Worm (Caenorhabditis elegans) whole organism, L4 larva: ENCODE measurements around the gene ugt-39.

Source experiments
- T26A8.4 ChIP-seq: fragments of 200-800 bp; sonication (Bioruptor generic); IDR thresholded peaks from 2 replicates; pipeline ENCODE4 v1.3.6; 2022; ENCODE audit warnings: missing genetic modification characterization, missing compliant biosample characterization
- Y75B8A.6 ChIP-seq: fragments of 200-800 bp; sonication (Bioruptor generic); IDR thresholded peaks from 2 replicates; pipeline ENCODE4 v1.3.6; 2022; ENCODE audit warnings: missing genetic modification reagents, missing genetic modification characterization, missing compliant biosample characterization
- ZK337.2 ChIP-seq: fragments of 200-800 bp; sonication (Bioruptor generic); IDR thresholded peaks from 2 replicates; pipeline ENCODE4 v1.3.6; 2022; ENCODE audit warnings: missing genetic modification reagents, missing genetic modification characterization, missing compliant biosample characterization
- aha-1 ChIP-seq: fragments of 150-350 bp; peaks from one replicate; lab custom pipeline; 2014; ENCODE audit warnings: missing biosample characterization, missing genetic modification characterization
- ama-1 ChIP-seq: fragments of 150-350 bp; optimal IDR thresholded peaks from 2 replicates; lab custom pipeline; 2014; ENCODE audit warnings: inconsistent platforms, mixed read lengths
- arid-1 ChIP-seq: fragments of 200-800 bp; sonication (Bioruptor generic); conservative IDR thresholded peaks from 2 replicates; pipeline ENCODE4 v1.3.6; 2022; ENCODE audit warnings: missing genetic modification reagents, missing genetic modification characterization, missing compliant biosample characterization
- ceh-82 ChIP-seq: sonication (generic microtip); optimal IDR thresholded peaks from 2 replicates; lab custom pipeline; 2017; ENCODE audit warnings: missing biosample characterization, missing genetic modification characterization
- ctbp-1 ChIP-seq: fragments of 200-800 bp; sonication (Bioruptor generic); IDR thresholded peaks from 2 replicates; pipeline ENCODE4 v1.3.6; 2022; ENCODE audit warnings: missing genetic modification reagents, missing genetic modification characterization, missing compliant biosample characterization
- daf-16 ChIP-seq, 3 experiments: sonication (generic microtip); optimal IDR thresholded peaks; 2 replicates each; lab custom pipeline; 2016 to 2017; ENCODE audit warnings: missing genetic modification characterization in 3 of 3, missing genetic modification reagents in 3 of 3, mild to moderate bottlenecking in 2 of 3, missing compliant biosample characterization in 2 of 3, missing biosample characterization in 1 of 3, moderate library complexity in 1 of 3
- daf-19 ChIP-seq: fragments of 200-800 bp; sonication (Bioruptor generic); conservative IDR thresholded peaks from 2 replicates; pipeline ENCODE4 v1.3.6; 2022; ENCODE audit warnings: missing genetic modification characterization, missing compliant biosample characterization
- dmd-6 ChIP-seq: fragments of 200-800 bp; sonication (Bioruptor generic); IDR thresholded peaks from 2 replicates; pipeline ENCODE4 v1.3.6; 2022; ENCODE audit warnings: missing genetic modification reagents, missing genetic modification characterization, missing compliant biosample characterization
- hif-1 ChIP-seq, 2 experiments: sonication (generic microtip); optimal IDR thresholded peaks; 2 replicates each; lab custom pipeline; 2016 to 2017; ENCODE audit warnings: missing compliant biosample characterization in 2 of 2, missing genetic modification characterization in 2 of 2, missing genetic modification reagents in 2 of 2, missing genotype in 2 of 2, mild to moderate bottlenecking in 1 of 2
- hlh-11 ChIP-seq: fragments of 200-800 bp; sonication (Bioruptor generic); optimal IDR thresholded peaks from 2 replicates; lab custom pipeline; 2018; ENCODE audit warnings: mild to moderate bottlenecking, missing genetic modification characterization, missing compliant biosample characterization
- lin-1 ChIP-seq: fragments of 200-800 bp; sonication (Bioruptor generic); IDR thresholded peaks from 2 replicates; pipeline ENCODE4 v1.3.6; 2022; ENCODE audit warnings: missing genetic modification reagents, missing genetic modification characterization, missing compliant biosample characterization
- lin-13 ChIP-seq: fragments of 150-350 bp; optimal IDR thresholded peaks from 2 replicates; lab custom pipeline; 2014; ENCODE audit warnings: missing biosample characterization, missing genetic modification reagents, missing genetic modification characterization
- lin-15B ChIP-seq: fragments of 150-350 bp; sonication (generic microtip); optimal IDR thresholded peaks from 3 replicates; lab custom pipeline; 2014; ENCODE audit warnings: missing biosample characterization, missing genetic modification characterization
- lin-29 ChIP-seq: fragments of 200-800 bp; sonication (Bioruptor generic); IDR thresholded peaks from 2 replicates; pipeline ENCODE4 v1.3.6; 2022; ENCODE audit warnings: missing genetic modification reagents, missing genetic modification characterization, missing compliant biosample characterization
- lin-39 ChIP-seq: fragments of 150-350 bp; optimal IDR thresholded peaks from 2 replicates; lab custom pipeline; 2014; ENCODE audit warnings: missing biosample characterization, missing genetic modification reagents, missing genetic modification characterization
- lir-3 ChIP-seq: sonication (generic microtip); optimal IDR thresholded peaks from 2 replicates; lab custom pipeline; 2016; ENCODE audit warnings: mild to moderate bottlenecking, missing genetic modification characterization, missing compliant biosample characterization
- lsy-2 ChIP-seq, 2 experiments: fragments of 150-350 bp in 1 of 2; sonication (generic microtip) in 1 of 2; optimal IDR thresholded peaks; 2 replicates each; lab custom pipeline; 2014 to 2017; ENCODE audit warnings: missing biosample characterization in 2 of 2, missing genetic modification characterization in 2 of 2
- madf-9 ChIP-seq: fragments of 200-800 bp; sonication (Bioruptor generic); conservative IDR thresholded peaks from 2 replicates; pipeline ENCODE4 v1.3.6; 2022; ENCODE audit warnings: missing genetic modification reagents, missing genetic modification characterization, missing compliant biosample characterization
- nhr-10 ChIP-seq: fragments of 150-350 bp; optimal IDR thresholded peaks from 2 replicates; lab custom pipeline; 2014; ENCODE audit warnings: missing biosample characterization, missing genetic modification characterization
- nhr-102 ChIP-seq: sonication (generic microtip); optimal IDR thresholded peaks from 2 replicates; lab custom pipeline; 2016; ENCODE audit warnings: mild to moderate bottlenecking, missing genetic modification characterization, moderate library complexity, missing compliant biosample characterization
- nhr-237 ChIP-seq: sonication (generic microtip); optimal IDR thresholded peaks from 2 replicates; lab custom pipeline; 2017; ENCODE audit warnings: missing biosample characterization, missing genetic modification characterization
- nhr-28 ChIP-seq: fragments of 150-350 bp; optimal IDR thresholded peaks from 2 replicates; lab custom pipeline; 2014; ENCODE audit warnings: missing biosample characterization, missing genetic modification characterization
- nhr-41 ChIP-seq: fragments of 200-800 bp; sonication (Bioruptor generic); IDR thresholded peaks from 2 replicates; pipeline ENCODE4 v1.3.6; 2022; ENCODE audit warnings: missing genetic modification reagents, missing genetic modification characterization, missing compliant biosample characterization
- nhr-42 ChIP-seq: fragments of 200-800 bp; sonication (Bioruptor generic); IDR thresholded peaks from 2 replicates; pipeline ENCODE4 v1.3.6; 2022; ENCODE audit warnings: missing genetic modification characterization, missing compliant biosample characterization
- nhr-6 ChIP-seq: fragments of 150-350 bp; optimal IDR thresholded peaks from 2 replicates; lab custom pipeline; 2014; ENCODE audit warnings: missing biosample characterization, missing genetic modification characterization
- nhr-76 ChIP-seq: fragments of 150-350 bp; optimal IDR thresholded peaks from 2 replicates; lab custom pipeline; 2014; ENCODE audit warnings: missing biosample characterization, missing genetic modification characterization
- nhr-77 ChIP-seq: fragments of 150-350 bp; optimal IDR thresholded peaks from 2 replicates; lab custom pipeline; 2014; ENCODE audit warnings: missing biosample characterization, missing genetic modification characterization
- php-3 ChIP-seq: fragments of 200-800 bp; sonication (Bioruptor generic); IDR thresholded peaks from 2 replicates; pipeline ENCODE4 v1.3.6; 2022; ENCODE audit warnings: missing genetic modification reagents, missing genetic modification characterization, missing compliant biosample characterization
- sdz-12 ChIP-seq: fragments of 200-800 bp; sonication (Bioruptor generic); optimal IDR thresholded peaks from 2 replicates; lab custom pipeline; 2018; ENCODE audit warnings: mild to moderate bottlenecking, missing genetic modification characterization, missing compliant biosample characterization
- skn-1 ChIP-seq: fragments of 150-350 bp; optimal IDR thresholded peaks from 2 replicates; lab custom pipeline; 2014; ENCODE audit warnings: missing biosample characterization, missing genetic modification characterization
- snpc-1.2 ChIP-seq: fragments of 200-800 bp; sonication (Bioruptor generic); IDR thresholded peaks from 2 replicates; pipeline ENCODE4 v1.3.6; 2022; ENCODE audit warnings: missing genetic modification reagents, missing genetic modification characterization, missing compliant biosample characterization
- snpc-4 ChIP-seq: fragments of 150-350 bp; optimal IDR thresholded peaks from 2 replicates; lab custom pipeline; 2014; ENCODE audit warnings: missing biosample characterization, missing genetic modification characterization
- tag-97 ChIP-seq: fragments of 200-800 bp; sonication (Bioruptor generic); IDR thresholded peaks from 2 replicates; pipeline ENCODE4 v1.3.6; 2022; ENCODE audit warnings: missing genetic modification characterization, missing compliant biosample characterization
- tra-1 ChIP-seq: fragments of 200-800 bp; sonication (Bioruptor generic); IDR thresholded peaks from 2 replicates; pipeline ENCODE4 v1.3.6; 2022; ENCODE audit warnings: missing genetic modification reagents, missing genetic modification characterization, missing compliant biosample characterization
- unc-130 ChIP-seq: sonication (generic microtip); optimal IDR thresholded peaks from 2 replicates; lab custom pipeline; 2016; ENCODE audit warnings: missing genetic modification reagents, missing genetic modification characterization, missing compliant biosample characterization
- zip-11 ChIP-seq: fragments of 200-800 bp; sonication (Bioruptor generic); IDR thresholded peaks from 2 replicates; pipeline ENCODE4 v1.3.6; 2022; ENCODE audit warnings: missing genetic modification characterization, missing compliant biosample characterization
- zip-2 ChIP-seq: fragments of 150-350 bp; optimal IDR thresholded peaks from 2 replicates; lab custom pipeline; 2014; ENCODE audit warnings: missing biosample characterization, missing genetic modification characterization

Gene ugt-39

DNA sequence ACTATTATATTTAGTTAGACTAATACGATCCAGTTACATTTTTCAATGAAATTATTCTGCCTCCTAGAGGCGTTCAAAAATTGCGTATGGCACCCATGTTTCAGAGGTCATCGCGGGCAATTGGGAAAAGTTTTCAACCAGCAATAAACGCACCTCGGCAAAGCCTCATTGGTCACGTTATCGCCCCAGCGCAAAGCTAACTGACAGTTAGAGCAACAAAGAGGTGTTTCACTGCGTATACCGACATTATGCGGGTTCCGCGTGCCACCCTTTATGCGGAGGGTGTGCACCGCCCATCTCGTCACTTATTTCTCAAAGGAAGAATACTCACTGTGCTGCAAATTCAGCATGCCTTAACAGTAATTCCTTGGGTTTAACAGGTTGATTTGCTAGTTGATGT, 14.3 kb upstream of the ugt-39 start (continued):
- peak; percentile 72 for TF ChIP-seq php-3 (GFP tag; lab: Robert Waterston, UW)
- TF ChIP-seq nhr-77 (tag; lab: Kevin White, UChicago): no peak
- TF ChIP-seq T26A8.4 (GFP tag; lab: Robert Waterston, UW): no peak
- peak; percentile 67 for TF ChIP-seq snpc-4 (tag; lab: Kevin White, UChicago)
- TF ChIP-seq lir-3: no peak
- no peak for TF ChIP-seq nhr-76 (tag; lab: Kevin White, UChicago)
- no peak for TF ChIP-seq Y75B8A.6 (GFP tag; lab: Robert Waterston, UW)
- TF ChIP-seq madf-9 (GFP tag; lab: Robert Waterston, UW): no peak
- TF ChIP-seq ZK337.2 (GFP tag; lab: Robert Waterston, UW): no peak
- no peak for TF ChIP-seq zip-11 (GFP tag; lab: Robert Waterston, UW)
- TF ChIP-seq dmd-6 (GFP tag; lab: Robert Waterston, UW): peak; percentile 67
- no peak for TF ChIP-seq daf-19 (GFP tag; lab: Robert Waterston, UW)
- TF ChIP-seq nhr-102: peak; percentile 94
- no peak for TF ChIP-seq skn-1 (tag; lab: Kevin White, UChicago)
- no peak for TF ChIP-seq nhr-42 (GFP tag; lab: Robert Waterston, UW)
- TF ChIP-seq lin-13 (GFP tag; lab: Kevin White, UChicago): no peak
- TF ChIP-seq nhr-237 (tag; lab: Kevin White, UChicago): no peak
- no peak for TF ChIP-seq hlh-11 (tag; lab: Kevin White, UChicago)
- TF ChIP-seq daf-16 (GFP tag; optimal IDR thresholded peaks at IDR 0.05; lab: Kevin White, UChicago): peak in 1 of 2 experiments; percentile 16
- TF ChIP-seq daf-16 (tag; optimal IDR thresholded peaks at IDR 0.05; lab: Kevin White, UChicago): peak; percentile 58
- no peak for TF ChIP-seq sdz-12 (GFP tag; lab: Kevin White, UChicago)
- TF ChIP-seq nhr-6 (tag; lab: Kevin White, UChicago): no peak
- TF ChIP-seq lsy-2 (tag; optimal IDR thresholded peaks at IDR 0.05; lab: Kevin White, UChicago): no peak
- TF ChIP-seq nhr-10: no peak
- 0 out of 2 replicates have a peak, but pooled peaks have one; percentile 11 for TF ChIP-seq tra-1 (GFP tag; lab: Robert Waterston, UW)
- no peak for TF ChIP-seq arid-1 (GFP tag; lab: Robert Waterston, UW)
- TF ChIP-seq lin-39: no peak
- TF ChIP-seq nhr-28 (tag; lab: Kevin White, UChicago): no peak
- no peak for TF ChIP-seq lin-1 (GFP tag; lab: Robert Waterston, UW)
- TF ChIP-seq unc-130 (GFP tag; lab: Kevin White, UChicago): no peak
- no peak for TF ChIP-seq ama-1 (lab: Kevin White, UChicago)
- TF ChIP-seq snpc-1.2: no peak
- TF ChIP-seq zip-2 (tag; lab: Kevin White, UChicago): no peak
- TF ChIP-seq ceh-82 (tag; lab: Kevin White, UChicago): no peak
- TF ChIP-seq lin-15B (tag; lab: Kevin White, UChicago): no peak
- TF ChIP-seq tag-97 (GFP tag; lab: Robert Waterston, UW): no peak
- TF ChIP-seq nhr-41: no peak
- TF ChIP-seq ctbp-1 (GFP tag; lab: Robert Waterston, UW): no peak
- TF ChIP-seq hif-1 (tag; optimal IDR thresholded peaks at IDR 0.05; lab: Kevin White, UChicago): no peak
- TF ChIP-seq lin-29 (GFP tag; lab: Robert Waterston, UW): no peak
- TF ChIP-seq, all 104 proteins: peak for 10

DNA sequence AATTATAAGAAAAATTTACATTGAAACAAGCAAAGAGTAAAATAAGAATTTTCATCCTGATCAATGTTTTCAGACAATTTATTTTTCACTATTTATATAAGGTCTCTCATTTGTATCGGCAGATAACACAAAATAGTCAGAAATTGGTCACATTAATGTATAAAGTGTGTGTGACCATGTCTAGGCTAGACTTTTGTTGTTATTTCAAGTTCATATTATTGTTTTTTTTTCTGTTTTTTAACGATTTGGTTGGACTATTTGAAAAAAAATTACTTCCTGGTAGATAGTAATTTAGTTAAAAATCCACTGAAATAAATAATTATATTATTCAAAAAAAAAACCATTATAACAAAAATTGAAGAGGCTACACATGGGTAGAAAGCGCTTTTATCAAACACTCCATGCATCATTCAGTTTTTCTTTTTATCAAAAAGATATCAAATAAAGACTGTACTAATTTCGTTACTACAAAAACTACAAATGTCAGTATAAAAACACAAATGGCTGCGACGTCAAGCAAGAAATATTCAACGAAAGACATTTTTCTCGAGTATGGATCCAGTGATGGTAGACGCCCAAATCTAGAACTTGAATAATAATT, 11.6 kb upstream of the ugt-39 start, which contains the start of gene ugt-37:
ugt-37 (minus strand) TSS at position 69 of the 601 bp plus-strand sequence.
- TF ChIP-seq hif-1 (tag; optimal IDR thresholded peaks at IDR 0.05; lab: Kevin White, UChicago) (no peak), nhr-102 (peak; percentile 92), nhr-28 (tag; lab: Kevin White, UChicago) (peak; percentile 89), aha-1 (tag; lab: Kevin White, UChicago) (peak; percentile 34)
- TF ChIP-seq, all 104 proteins: peak for 3
